Worm (Caenorhabditis elegans) whole organism, L1 larva: ENCODE results near the gene nprt-1.

Experiments
- F16B12.6 ChIP-seq: fragments of 150-350 bp; optimal IDR thresholded peaks from 2 replicates; lab custom pipeline; 2014; ENCODE audit warnings: missing biosample characterization, missing genetic modification characterization
- alr-1 ChIP-seq: fragments of 200-800 bp; sonication (Bioruptor generic); optimal IDR thresholded peaks from 2 replicates; lab custom pipeline; 2018; ENCODE audit warnings: borderline replicate concordance, mild to moderate bottlenecking, missing genetic modification characterization, missing compliant biosample characterization
- ama-1 ChIP-seq: fragments of 150-350 bp; optimal IDR thresholded peaks from 2 replicates; lab custom pipeline; 2014
- blmp-1 ChIP-seq: fragments of 150-350 bp; optimal IDR thresholded peaks from 2 replicates; lab custom pipeline; 2014; ENCODE audit warnings: missing biosample characterization, missing genetic modification characterization
- ceh-82 ChIP-seq, 3 experiments: fragments of 150-350 bp in 1 of 3; sonication (generic microtip) in 2 of 3; optimal IDR thresholded peaks; 2 replicates each; lab custom pipeline; 2014 to 2017; ENCODE audit warnings: missing biosample characterization in 3 of 3, missing genetic modification characterization in 3 of 3
- ceh-88 ChIP-seq: fragments of 200-800 bp; sonication (Bioruptor generic); IDR thresholded peaks from 2 replicates; pipeline ENCODE4 v1.3.6; 2022; ENCODE audit warnings: missing genetic modification characterization, missing compliant biosample characterization
- dpl-1 ChIP-seq, 3 experiments: fragments of 150-350 bp in 2 of 3; sonication (generic microtip) in 1 of 3; optimal IDR thresholded peaks; 2 replicates each; lab custom pipeline; 2014 to 2017; ENCODE audit warnings: missing biosample characterization in 3 of 3, missing genetic modification characterization in 3 of 3, missing genetic modification reagents in 3 of 3
- dsc-1 ChIP-seq: sonication (generic microtip); optimal IDR thresholded peaks from 2 replicates; lab custom pipeline; 2016; ENCODE audit warnings: mild to moderate bottlenecking, missing genetic modification characterization, missing compliant biosample characterization
- efl-1 ChIP-seq, 4 experiments: fragments of 150-350 bp; optimal IDR thresholded peaks in 3 of 4; peaks in 1 of 4; 1 replicate in 1 of 4; 2 replicates in 3 of 4; lab custom pipeline; 2014; ENCODE audit warnings: missing biosample characterization in 2 of 4, missing genetic modification characterization in 2 of 4, missing genetic modification reagents in 2 of 4
- egl-13 ChIP-seq: sonication (generic microtip); optimal IDR thresholded peaks from 2 replicates; lab custom pipeline; 2016; ENCODE audit warnings: missing genotype, missing genetic modification reagents, missing genetic modification characterization, missing compliant biosample characterization
- egl-27 ChIP-seq, 2 experiments: fragments of 150-350 bp in 1 of 2; sonication (generic microtip); optimal IDR thresholded peaks; 3 replicates each; lab custom pipeline; 2017 to 2018; ENCODE audit warnings: missing biosample characterization in 2 of 2, missing genetic modification characterization in 2 of 2, missing genetic modification reagents in 2 of 2
- fkh-10 ChIP-seq: sonication (generic microtip); optimal IDR thresholded peaks from 2 replicates; lab custom pipeline; 2017; ENCODE audit warnings: missing biosample characterization, missing genetic modification reagents, missing genetic modification characterization
- lin-13 ChIP-seq: fragments of 150-350 bp; optimal IDR thresholded peaks from 2 replicates; lab custom pipeline; 2014; ENCODE audit warnings: missing biosample characterization, missing genetic modification reagents, missing genetic modification characterization
- lin-35 ChIP-seq, 2 experiments: fragments of 150-350 bp; optimal IDR thresholded peaks; 2 replicates each; lab custom pipeline; 2014; ENCODE audit warnings: missing biosample characterization in 2 of 2, missing genetic modification characterization in 2 of 2, missing genetic modification reagents in 2 of 2
- lin-39 ChIP-seq: fragments of 150-350 bp; optimal IDR thresholded peaks from 2 replicates; lab custom pipeline; 2014; ENCODE audit warnings: missing biosample characterization, missing genetic modification reagents, missing genetic modification characterization
- lir-3 ChIP-seq: sonication (generic microtip); optimal IDR thresholded peaks from 2 replicates; lab custom pipeline; 2016; ENCODE audit warnings: mild to moderate bottlenecking, missing genetic modification characterization, moderate library complexity, missing compliant biosample characterization; ENCODE audit not compliant: poor library complexity
- lsy-2 ChIP-seq, 2 experiments: fragments of 150-350 bp; optimal IDR thresholded peaks; 2 replicates each; lab custom pipeline; 2014; ENCODE audit warnings: missing biosample characterization in 2 of 2, missing genetic modification characterization in 2 of 2
- mab-9 ChIP-seq: fragments of 200-800 bp; sonication (Bioruptor generic); IDR thresholded peaks from 2 replicates; pipeline ENCODE4 v1.3.6; 2022; ENCODE audit warnings: missing genetic modification reagents, missing genetic modification characterization, missing compliant biosample characterization
- mef-2 ChIP-seq: fragments of 150-350 bp; optimal IDR thresholded peaks from 2 replicates; lab custom pipeline; 2014; ENCODE audit warnings: missing biosample characterization, missing genetic modification characterization
- mep-1 ChIP-seq: fragments of 150-350 bp; optimal IDR thresholded peaks from 2 replicates; lab custom pipeline; 2014; ENCODE audit warnings: missing biosample characterization, missing genetic modification characterization
- nhr-11 ChIP-seq: fragments of 150-350 bp; optimal IDR thresholded peaks from 2 replicates; lab custom pipeline; 2014; ENCODE audit warnings: missing biosample characterization, missing genetic modification characterization
- nhr-12 ChIP-seq: sonication (generic microtip); optimal IDR thresholded peaks from 2 replicates; lab custom pipeline; 2017; ENCODE audit warnings: missing biosample characterization, missing genetic modification characterization
- nhr-237 ChIP-seq: fragments of 150-350 bp; optimal IDR thresholded peaks from 2 replicates; lab custom pipeline; 2014; ENCODE audit warnings: missing biosample characterization, missing genetic modification characterization
- nhr-28 ChIP-seq: fragments of 150-350 bp; optimal IDR thresholded peaks from 2 replicates; lab custom pipeline; 2014; ENCODE audit warnings: missing biosample characterization, missing genetic modification characterization
- rnt-1 ChIP-seq: sonication (generic microtip); optimal IDR thresholded peaks from 2 replicates; lab custom pipeline; 2016; ENCODE audit warnings: mild to moderate bottlenecking, missing genetic modification characterization, moderate library complexity, missing compliant biosample characterization
- sox-4 ChIP-seq: sonication (generic microtip); optimal IDR thresholded peaks from 2 replicates; lab custom pipeline; 2016; ENCODE audit warnings: missing genetic modification characterization, missing compliant biosample characterization
- sup-37 ChIP-seq: fragments of 200-800 bp; sonication (Bioruptor generic); optimal IDR thresholded peaks from 2 replicates; lab custom pipeline; 2018; ENCODE audit warnings: mild to moderate bottlenecking, missing genetic modification characterization, missing compliant biosample characterization
- swsn-7 ChIP-seq: sonication (generic microtip); optimal IDR thresholded peaks from 2 replicates; lab custom pipeline; 2016; ENCODE audit warnings: missing genetic modification characterization, missing compliant biosample characterization
- unc-130 ChIP-seq: fragments of 150-350 bp; optimal IDR thresholded peaks from 2 replicates; lab custom pipeline; 2017; ENCODE audit warnings: missing biosample characterization, missing genetic modification characterization, inconsistent platforms
- unc-62 ChIP-seq: fragments of 150-350 bp; optimal IDR thresholded peaks from 2 replicates; lab custom pipeline; 2014; ENCODE audit warnings: missing biosample characterization, missing genetic modification reagents, missing genetic modification characterization
- unc-98 ChIP-seq: fragments of 200-800 bp; sonication (Bioruptor generic); IDR thresholded peaks from 2 replicates; pipeline ENCODE4 v1.3.6; 2022; ENCODE audit warnings: missing genetic modification characterization, missing compliant biosample characterization
- xbp-1 ChIP-seq: sonication (generic microtip); optimal IDR thresholded peaks from 2 replicates; lab custom pipeline; 2016; ENCODE audit warnings: missing genetic modification characterization, missing compliant biosample characterization
- zip-4 ChIP-seq: fragments of 200-800 bp; sonication (Bioruptor generic); optimal IDR thresholded peaks from 2 replicates; lab custom pipeline; 2018; ENCODE audit warnings: mild to moderate bottlenecking, missing genetic modification characterization, moderate library complexity, missing compliant biosample characterization
- ztf-4 ChIP-seq: fragments of 150-350 bp; optimal IDR thresholded peaks from 2 replicates; lab custom pipeline; 2014; ENCODE audit warnings: missing biosample characterization, missing genetic modification characterization

Gene nprt-1

DNA sequence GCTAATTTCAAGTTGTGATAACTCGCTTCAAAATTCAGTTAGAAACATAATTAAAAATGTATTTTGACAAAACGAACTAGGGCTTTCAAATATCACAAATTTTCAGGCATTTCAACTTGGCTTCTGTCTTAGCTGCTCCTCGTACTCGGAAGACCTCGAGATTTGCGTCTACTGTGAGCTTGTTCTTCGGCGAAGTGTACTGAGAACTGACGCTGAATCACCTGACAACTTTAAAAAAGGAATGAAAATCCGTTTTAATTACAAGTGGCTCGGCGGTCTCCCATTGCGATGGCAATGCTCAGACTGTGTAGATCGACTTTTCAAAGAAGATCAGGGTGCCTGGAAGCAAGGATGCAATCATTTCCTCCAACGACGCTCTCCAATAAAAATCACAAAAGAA, 39.7 kb downstream of the nprt-1 start, which contains the start of gene clec-85:
Gene clec-85 (plus strand): TSS at position 301 of the 400 bp plus-strand sequence.
- no peak for TF ChIP-seq xbp-1 (tag; lab: Kevin White, UChicago)
- no peak for TF ChIP-seq ama-1 (lab: Kevin White, UChicago)
- no peak for TF ChIP-seq unc-62 (GFP tag; lab: Kevin White, UChicago)
- TF ChIP-seq lin-35 (GFP tag; optimal IDR thresholded peaks at IDR 0.05; lab: Kevin White, UChicago) = no peak
- TF ChIP-seq nhr-11 = no peak
- no peak for TF ChIP-seq nhr-28 (tag; lab: Kevin White, UChicago)
- TF ChIP-seq zip-4 (GFP tag; lab: Kevin White, UChicago) = no peak
- TF ChIP-seq efl-1 (optimal IDR thresholded peaks at IDR 0.05; lab: Kevin White, UChicago) = no peak
- TF ChIP-seq efl-1 (GFP tag; optimal IDR thresholded peaks at IDR 0.05 in 1 of 2; lab: Kevin White, UChicago) = no peak
- TF ChIP-seq ztf-4 (tag; lab: Kevin White, UChicago) = no peak
- TF ChIP-seq, all 84 proteins: peak for 0

DNA sequence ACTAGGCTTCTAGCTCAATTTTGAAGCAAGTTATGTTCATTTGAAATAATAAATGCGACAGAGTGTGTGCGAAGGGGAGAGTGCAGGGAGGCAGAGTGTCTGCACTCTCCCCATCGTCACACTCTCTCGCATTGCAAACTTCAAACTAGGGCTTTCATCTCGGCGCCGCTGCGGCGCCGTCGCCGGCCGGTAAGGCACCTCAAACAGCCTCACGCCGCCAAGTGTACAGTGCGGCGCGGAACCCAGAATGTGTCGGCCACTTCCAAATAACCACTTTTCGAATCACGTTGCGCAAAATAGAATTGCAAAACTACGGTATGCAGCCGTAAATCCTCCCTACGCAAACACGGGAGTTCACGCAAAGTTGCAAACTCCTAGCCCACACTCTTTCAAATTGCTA, 41.0 kb downstream of the nprt-1 start:
- TF ChIP-seq egl-27 (tag; optimal IDR thresholded peaks at IDR 0.05; lab: Kevin White, UChicago) = no peak
- TF ChIP-seq ama-1 (lab: Kevin White, UChicago) = no peak
- TF ChIP-seq mef-2 (tag; lab: Kevin White, UChicago) = no peak
- no peak for TF ChIP-seq unc-130 (tag; lab: Kevin White, UChicago)
- TF ChIP-seq fkh-10 (GFP tag; lab: Kevin White, UChicago) = no peak
- TF ChIP-seq swsn-7 (tag; lab: Kevin White, UChicago) = no peak

DNA sequence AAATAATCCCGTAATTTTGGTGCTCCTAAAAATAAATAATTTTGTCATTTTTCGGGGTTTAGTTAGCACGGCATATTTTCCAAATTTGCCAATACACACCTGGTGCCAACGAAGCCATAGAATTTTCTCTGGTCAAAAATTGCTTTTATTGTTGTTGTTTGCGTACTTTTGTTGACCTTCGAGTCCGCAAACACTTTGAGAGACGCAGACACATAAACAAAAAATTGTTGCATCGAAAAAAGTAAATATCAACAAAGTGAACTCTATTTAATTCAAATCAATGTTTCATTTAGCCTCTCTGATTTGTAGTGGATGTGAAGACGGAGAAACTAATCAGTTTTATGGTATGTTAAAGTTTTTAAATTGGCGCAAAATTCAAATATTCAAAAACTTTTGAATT, 44.0 kb downstream of the nprt-1 start, which contains the start of gene Y54G2A.40:
Gene Y54G2A.40 (plus strand): TSS at position 213 of the 400 bp plus-strand sequence.
- peak; percentile 3 to 70 (median 38) for TF ChIP-seq dpl-1 (GFP tag; optimal IDR thresholded peaks at IDR 0.05; lab: Kevin White, UChicago)
- peak; percentile 32 to 64 for TF ChIP-seq lsy-2 (tag; optimal IDR thresholded peaks at IDR 0.05; lab: Kevin White, UChicago)
- TF ChIP-seq nhr-237 (tag; lab: Kevin White, UChicago) = no peak
- peak; percentile 29 to 56 for TF ChIP-seq lin-35 (GFP tag; optimal IDR thresholded peaks at IDR 0.05; lab: Kevin White, UChicago)
- TF ChIP-seq efl-1 (optimal IDR thresholded peaks at IDR 0.05; lab: Kevin White, UChicago) = peak; percentile 58 to 68
- TF ChIP-seq efl-1 (GFP tag; optimal IDR thresholded peaks at IDR 0.05 in 1 of 2; lab: Kevin White, UChicago) = peak; percentile 31 to 56
- peak; percentile 77 for TF ChIP-seq F16B12.6 (tag; lab: Kevin White, UChicago)
- peak; percentile 8 for TF ChIP-seq mep-1 (tag; lab: Kevin White, UChicago)
- TF ChIP-seq lir-3 = no peak

- TF ChIP-seq fkh-10 (GFP tag; lab: Kevin White, UChicago) (no peak), blmp-1 (no peak), nhr-12 (no peak), mab-9 (no peak), dsc-1 (tag; lab: Kevin White, UChicago) (no peak)
Observed at ce11 chrIV:2843882-2844281, 46.4 kb downstream of the nprt-1 start, which contains the start of gene Y54G2A.15. Y54G2A.15 (minus strand) TSS chrIV:2843982.

DNA sequence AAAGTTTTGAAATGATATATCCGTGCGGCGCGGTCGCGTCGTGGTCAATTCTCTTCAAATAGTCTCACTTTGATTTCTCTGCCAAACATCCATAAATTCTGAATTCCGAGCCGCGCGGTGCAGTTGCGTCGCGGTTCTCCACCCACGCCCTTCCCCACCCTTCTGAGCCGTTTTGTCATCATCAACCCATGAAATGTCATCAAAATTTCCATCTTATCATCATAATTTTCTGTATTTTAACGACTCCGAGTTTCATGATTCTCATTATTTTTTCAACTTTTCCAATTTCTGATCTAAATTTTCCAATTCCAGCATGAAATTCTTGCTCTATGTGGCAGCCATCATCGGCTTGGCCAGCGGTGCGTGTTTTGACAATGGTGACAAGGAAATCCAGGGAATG, 48.1 kb downstream of the nprt-1 start, which contains the start of gene clec-84:
Gene clec-84 (plus strand): TSS at position 301 of the 400 bp plus-strand sequence.
- no peak for TF ChIP-seq ceh-82 (tag; optimal IDR thresholded peaks at IDR 0.05; lab: Kevin White, UChicago)
- TF ChIP-seq unc-98 (GFP tag; lab: Robert Waterston, UW) = no peak
- no peak for TF ChIP-seq sup-37 (GFP tag; lab: Kevin White, UChicago)
- no peak for TF ChIP-seq alr-1 (tag; lab: Kevin White, UChicago)
- no peak for TF ChIP-seq egl-13 (tag; lab: Kevin White, UChicago)
- TF ChIP-seq lir-3 = no peak
- no peak for TF ChIP-seq rnt-1 (tag; lab: Kevin White, UChicago)
- TF ChIP-seq nhr-12 = no peak
- TF ChIP-seq lin-39 (tag; lab: Kevin White, UChicago) = no peak
- no peak for TF ChIP-seq swsn-7 (tag; lab: Kevin White, UChicago)
- no peak for TF ChIP-seq dpl-1 (GFP tag; optimal IDR thresholded peaks at IDR 0.05; lab: Kevin White, UChicago)
- no peak for TF ChIP-seq lin-13 (GFP tag; lab: Kevin White, UChicago)
- no peak for TF ChIP-seq ceh-88 (GFP tag; lab: Robert Waterston, UW)
- TF ChIP-seq sox-4 (tag; lab: Kevin White, UChicago) = no peak
